Fruit fly (Drosophila melanogaster) whole organism, embryonic: ENCODE measurements around the gene CG11085.

ENCODE experiments used
- CG5245 ChIP-seq: fragments of 200-800 bp; sonication (Bioruptor generic); optimal IDR thresholded peaks from 3 replicates; lab custom pipeline; 2016; ENCODE audit warnings: missing biosample characterization, missing genetic modification characterization
- Fer1 ChIP-seq: fragments of 200-800 bp; sonication (Bioruptor generic); optimal IDR thresholded peaks from 2 replicates; lab custom pipeline; 2017; ENCODE audit warnings: missing biosample characterization, mild to moderate bottlenecking, missing genetic modification characterization
- Scr ChIP-seq: fragments of 200-800 bp; sonication (Bioruptor generic); IDR thresholded peaks from 2 replicates; pipeline ENCODE4 v1.3.6; 2022; ENCODE audit warnings: missing biosample characterization, missing genetic modification characterization; ENCODE audit not compliant: partially characterized antibody
- YL-1 ChIP-seq: fragments of 200-800 bp; sonication (Bioruptor generic); optimal IDR thresholded peaks from 3 replicates; lab custom pipeline; 2017; ENCODE audit warnings: missing biosample characterization, mild to moderate bottlenecking, missing genetic modification characterization
- cas ChIP-seq: fragments of 200-800 bp; sonication (Bioruptor generic); IDR thresholded peaks from 2 replicates; pipeline ENCODE4 v1.3.6; 2022; ENCODE audit warnings: missing biosample characterization, missing genetic modification characterization
- danr ChIP-seq: fragments of 200-800 bp; sonication (Bioruptor generic); IDR thresholded peaks from 2 replicates; pipeline ENCODE4 v1.3.6; 2022; ENCODE audit warnings: missing biosample characterization, missing genetic modification characterization
- dati ChIP-seq: fragments of 200-800 bp; sonication (Bioruptor generic); IDR thresholded peaks from 2 replicates; pipeline ENCODE4 v1.3.6; 2022; ENCODE audit warnings: missing biosample characterization, missing genetic modification characterization

- TF ChIP-seq dati (no peak), Scr (no peak), cas (GFP tag; lab: Robert Waterston, UW) (no peak), YL-1 (GFP tag; lab: Kevin White, UChicago) (no peak), Fer1 (no peak), danr (GFP tag; lab: Robert Waterston, UW) (no peak), CG5245 (GFP tag; lab: Kevin White, UChicago) (no peak)
These were observed 42.4 kb downstream of the CG11085 start for dm6 chrX:12658400-12658998.
